Fruit fly (Drosophila melanogaster): ENCODE measurements around the gene CG7968.

The CG7968 gene

dm6 chr2L:13802075-13802639 lies 47.0 kb upstream of the CG7968 start (continued):
- TF ChIP-seq CG5180 (GFP tag; optimal IDR thresholded peaks at IDR 0.05) (no peak), CG14014 (GFP tag; IDR thresholded peaks at IDR 0.05) (no peak), CG32532 (GFP tag; IDR thresholded peaks at IDR 0.05) (0 out of 2 replicates have a peak, but pooled peaks have one; percentile 18), chinmo (GFP tag; IDR thresholded peaks at IDR 0.05; ENCODE audit: partially characterized antibody) (peak; percentile 83; the same call in 3 of the 4 replicates), Adf1 (GFP tag; IDR thresholded peaks at IDR 0.05) (peak; percentile 22; the same call in 1 of the 2 replicates), Med (GFP tag) (peak; percentile 60), sug (tag; optimal IDR thresholded peaks at IDR 0.05) (no peak), CG2712 (tag; optimal IDR thresholded peaks at IDR 0.05) (no peak), Mad (GFP tag; optimal IDR thresholded peaks at IDR 0.05) (no peak), CG34422 (GFP tag; IDR thresholded peaks at IDR 0.05) (no peak), Spps (tag; optimal IDR thresholded peaks at IDR 0.05) (no peak), CG12155 (GFP tag; optimal IDR thresholded peaks at IDR 0.05) (no peak), vvl (GFP tag; IDR thresholded peaks at IDR 0.05) (peak; percentile 46; the same call in 1 of the 2 replicates), CG6272 (GFP tag; IDR thresholded peaks at IDR 0.05) (no peak), CG10321 (GFP tag; IDR thresholded peaks at IDR 0.05) (no peak), Usf (GFP tag; optimal IDR thresholded peaks at IDR 0.05) (no peak), Pdp1 (GFP tag; optimal IDR thresholded peaks at IDR 0.05) (peak in 1 of 2 experiments; percentile 45), cwo (GFP tag; optimal IDR thresholded peaks at IDR 0.05) (peak; percentile 22), nau (GFP tag; optimal IDR thresholded peaks at IDR 0.05) (no peak), CG17912 (GFP tag; optimal IDR thresholded peaks at IDR 0.05) (no peak), CG12071 (GFP tag; optimal IDR thresholded peaks at IDR 0.05) (no peak), crol (GFP tag; IDR thresholded peaks at IDR 0.05) (peak; percentile 45; the same call in 1 of the 2 replicates), CG31388 (GFP tag; optimal IDR thresholded peaks at IDR 0.05) (no peak)

- TF ChIP-seq klu (GFP tag; IDR thresholded peaks at IDR 0.05): 0 out of 2 replicates have a peak, but pooled peaks have one; percentile 16
- 0 out of 2 replicates have a peak, but pooled peaks have one; percentile 5 for TF ChIP-seq slbo (GFP tag; IDR thresholded peaks at IDR 0.05)
- no peak for TF ChIP-seq pan (optimal IDR thresholded peaks at IDR 0.05)
- TF ChIP-seq pan (GFP tag; optimal IDR thresholded peaks at IDR 0.05 in 1 of 2, IDR thresholded peaks at IDR 0.05 in 1 of 2): peak in 1 of 2 experiments; percentile 40
- TF ChIP-seq pfk (GFP tag; optimal IDR thresholded peaks at IDR 0.05): no peak
- TF ChIP-seq CG13287 (GFP tag; IDR thresholded peaks at IDR 0.05; ENCODE audit: partially characterized antibody): peak; percentile 44
- peak; percentile 19; the same call in 1 of the 2 replicates for TF ChIP-seq amos (GFP tag; IDR thresholded peaks at IDR 0.05; ENCODE audit: partially characterized antibody)
- TF ChIP-seq Med (GFP tag): peak; percentile 73
- no peak for TF ChIP-seq jing (GFP tag; optimal IDR thresholded peaks at IDR 0.05)
- peak; percentile 92 for TF ChIP-seq crol (GFP tag; IDR thresholded peaks at IDR 0.05)
- TF ChIP-seq CG6175 (GFP tag; IDR thresholded peaks at IDR 0.05): 0 out of 3 replicates have a peak, but pooled peaks have one; percentile 61
- TF ChIP-seq Trl (optimal IDR thresholded peaks at IDR 0.05): peak in 1 of 2 experiments; percentile 37
- no peak for TF ChIP-seq Trl (GFP tag; optimal IDR thresholded peaks at IDR 0.05)
- TF ChIP-seq Ets65A (GFP tag): peak; percentile 22
- peak; percentile 23 for TF ChIP-seq lab (GFP tag; optimal IDR thresholded peaks at IDR 0.05)
- TF ChIP-seq CG7839 (tag; optimal IDR thresholded peaks at IDR 0.05): no peak
- TF ChIP-seq CG8290 (GFP tag; optimal IDR thresholded peaks at IDR 0.05): no peak
- peak in 1 of 2 experiments; percentile 42 for TF ChIP-seq CG8290 (tag; optimal IDR thresholded peaks at IDR 0.05)
- TF ChIP-seq sug (tag; optimal IDR thresholded peaks at IDR 0.05): peak; percentile 47
- TF ChIP-seq CG32532 (GFP tag; IDR thresholded peaks at IDR 0.05): peak; percentile 19; the same call in 1 of the 2 replicates
- TF ChIP-seq Hmx (GFP tag; optimal IDR thresholded peaks at IDR 0.05): no peak
- peak; percentile 47 for TF ChIP-seq sens (GFP tag)
- TF ChIP-seq Pdp1 (GFP tag; optimal IDR thresholded peaks at IDR 0.05): peak in 1 of 2 experiments; percentile 80
- peak; percentile 63 for TF ChIP-seq ftz-f1 (GFP tag; optimal IDR thresholded peaks at IDR 0.05)
- TF ChIP-seq CG17328 (GFP tag; IDR thresholded peaks at IDR 0.05): 0 out of 2 replicates have a peak, but pooled peaks have one; percentile 9
- peak; percentile 41 for TF ChIP-seq CG10543 (GFP tag; optimal IDR thresholded peaks at IDR 0.05)
- no peak for TF ChIP-seq CG18262 (tag; optimal IDR thresholded peaks at IDR 0.05)
- TF ChIP-seq CG7372 (GFP tag; IDR thresholded peaks at IDR 0.05): no peak
- TF ChIP-seq Adf1 (GFP tag; IDR thresholded peaks at IDR 0.05): peak; percentile 95
- peak; percentile 93 for TF ChIP-seq chinmo (GFP tag; IDR thresholded peaks at IDR 0.05; ENCODE audit: partially characterized antibody)
- 0 out of 2 replicates have a peak, but pooled peaks have one; percentile 43 for TF ChIP-seq CG9932 (GFP tag; IDR thresholded peaks at IDR 0.05)
- no peak for TF ChIP-seq Dref (GFP tag; IDR thresholded peaks at IDR 0.05)
Observed at dm6 chr2L:13803032-13803661, 46.1 kb upstream of the CG7968 start, which contains the start of gene CAH1. CAH1 (plus strand) TSS chr2L:13803626.
